Fruit fly (Drosophila melanogaster) whole organism, embryonic: ENCODE measurements around the gene CG12998.

Source experiments
- CG10654 ChIP-seq: fragments of 200-800 bp; sonication (Bioruptor generic); optimal IDR thresholded peaks from 2 replicates; lab custom pipeline; 2016; ENCODE audit warnings: missing biosample characterization, missing genetic modification characterization
- CG11085 ChIP-seq: fragments of 200-800 bp; sonication (Bioruptor generic); IDR thresholded peaks from 2 replicates; pipeline ENCODE4 v1.3.6; 2022; ENCODE audit warnings: missing biosample characterization, missing genetic modification characterization
- CG11093 ChIP-seq: fragments of 200-800 bp; sonication (Bioruptor generic); IDR thresholded peaks from 3 replicates; pipeline ENCODE4 v1.3.6; 2022; ENCODE audit warnings: missing biosample characterization, missing genetic modification characterization
- CG13424 ChIP-seq: fragments of 200-800 bp; sonication (Bioruptor generic); optimal IDR thresholded peaks from 2 replicates; lab custom pipeline; 2019; ENCODE audit warnings: missing biosample characterization, mild to moderate bottlenecking, missing genetic modification characterization, moderate library complexity
- CG13624 ChIP-seq: fragments of 200-800 bp; sonication (Bioruptor generic); optimal IDR thresholded peaks from 2 replicates; lab custom pipeline; 2016; ENCODE audit warnings: missing biosample characterization, missing genetic modification characterization
- CG17359 ChIP-seq: fragments of 200-800 bp; sonication (Bioruptor generic); optimal IDR thresholded peaks from 3 replicates; lab custom pipeline; 2018; ENCODE audit warnings: missing biosample characterization, mild to moderate bottlenecking, missing genetic modification characterization, moderate library complexity
- CG17361 ChIP-seq: fragments of 200-800 bp; sonication (Bioruptor generic); IDR thresholded peaks from 3 replicates; pipeline ENCODE4 v1.3.6; 2022; ENCODE audit warnings: missing biosample characterization, missing genetic modification characterization
- CG17568 ChIP-seq: fragments of 200-800 bp; sonication (Bioruptor generic); optimal IDR thresholded peaks from 2 replicates; lab custom pipeline; 2018; ENCODE audit warnings: missing biosample characterization, mild to moderate bottlenecking, missing genetic modification characterization, moderate library complexity
- CG17802 ChIP-seq: fragments of 200-800 bp; sonication (Bioruptor generic); optimal IDR thresholded peaks from 2 replicates; lab custom pipeline; 2018; ENCODE audit warnings: missing biosample characterization, mild to moderate bottlenecking, missing genetic modification characterization, moderate library complexity
- CG3065 ChIP-seq: fragments of 200-800 bp; sonication (Bioruptor generic); optimal IDR thresholded peaks from 2 replicates; lab custom pipeline; 2016; ENCODE audit warnings: missing biosample characterization, missing genetic modification characterization
- CG3847 ChIP-seq: fragments of 200-800 bp; sonication (Bioruptor generic); IDR thresholded peaks from 2 replicates; pipeline ENCODE4 v1.3.6; 2022; ENCODE audit warnings: missing biosample characterization, missing genetic modification characterization
- CG4424 ChIP-seq: fragments of 200-800 bp; sonication (Bioruptor generic); optimal IDR thresholded peaks from 3 replicates; lab custom pipeline; 2016; ENCODE audit warnings: missing biosample characterization, missing genetic modification characterization
- CG4617 ChIP-seq: fragments of 200-800 bp; sonication (Bioruptor generic); optimal IDR thresholded peaks from 3 replicates; lab custom pipeline; 2016; ENCODE audit warnings: missing biosample characterization, missing genetic modification characterization, borderline replicate concordance
- CG6654 ChIP-seq: fragments of 200-800 bp; sonication (Bioruptor generic); optimal IDR thresholded peaks from 2 replicates; lab custom pipeline; 2017; ENCODE audit warnings: missing biosample characterization, mild to moderate bottlenecking, missing genetic modification characterization
- CG6791 ChIP-seq: fragments of 200-800 bp; sonication (Bioruptor generic); IDR thresholded peaks from 3 replicates; pipeline ENCODE4 v1.3.6; 2022; ENCODE audit warnings: missing biosample characterization, missing genetic modification characterization; ENCODE audit not compliant: partially characterized antibody
- CG7357 ChIP-seq: fragments of 200-800 bp; sonication (Bioruptor generic); IDR thresholded peaks from 3 replicates; pipeline ENCODE4 v1.3.6; 2022; ENCODE audit warnings: missing biosample characterization, missing genetic modification characterization
- CG7786 ChIP-seq: fragments of 200-800 bp; sonication (Bioruptor generic); optimal IDR thresholded peaks from 2 replicates; lab custom pipeline; 2016; ENCODE audit warnings: missing biosample characterization, missing genetic modification characterization
- CG7963 ChIP-seq: fragments of 200-800 bp; sonication (Bioruptor generic); IDR thresholded peaks from 3 replicates; pipeline ENCODE4 v1.3.6; 2022; ENCODE audit warnings: missing biosample characterization, missing genetic modification characterization; ENCODE audit not compliant: partially characterized antibody
- CG8290 ChIP-seq, 3 experiments: fragments of 200-800 bp; sonication (Bioruptor generic); optimal IDR thresholded peaks; 2 replicates each; lab custom pipeline; 2016 to 2019; ENCODE audit warnings: missing biosample characterization in 3 of 3, missing genetic modification characterization in 3 of 3, mild to moderate bottlenecking in 2 of 3, moderate library complexity in 1 of 3
- CG9215 ChIP-seq: fragments of 200-800 bp; sonication (Bioruptor generic); IDR thresholded peaks from 2 replicates; pipeline ENCODE4 v1.3.6; 2022; ENCODE audit warnings: missing biosample characterization, missing genetic modification characterization
- Doc2 ChIP-seq: fragments of 200-800 bp; sonication (Bioruptor generic); IDR thresholded peaks from 2 replicates; pipeline ENCODE4 v1.3.6; 2022; ENCODE audit warnings: missing biosample characterization, missing genetic modification characterization
- E2f2 ChIP-seq: fragments of 200-800 bp; sonication (Bioruptor generic); IDR thresholded peaks from 2 replicates; pipeline ENCODE4 v1.3.6; 2022; ENCODE audit warnings: missing biosample characterization, missing genetic modification characterization
- Ets97D ChIP-seq: fragments of 200-800 bp; sonication (Bioruptor generic); optimal IDR thresholded peaks from 3 replicates; lab custom pipeline; 2016; ENCODE audit warnings: missing biosample characterization, missing genetic modification characterization
- Fer1 ChIP-seq: fragments of 200-800 bp; sonication (Bioruptor generic); optimal IDR thresholded peaks from 2 replicates; lab custom pipeline; 2017; ENCODE audit warnings: missing biosample characterization, mild to moderate bottlenecking, missing genetic modification characterization
- HmgD ChIP-seq: fragments of 200-800 bp; sonication (Bioruptor generic); optimal IDR thresholded peaks from 3 replicates; lab custom pipeline; 2016; ENCODE audit warnings: missing biosample characterization, missing genetic modification characterization
- HmgZ ChIP-seq: fragments of 200-800 bp; sonication (Bioruptor generic); optimal IDR thresholded peaks from 2 replicates; lab custom pipeline; 2018; ENCODE audit warnings: missing biosample characterization, mild to moderate bottlenecking, missing genetic modification characterization
- MESR4 ChIP-seq: fragments of 200-800 bp; sonication (Bioruptor generic); optimal IDR thresholded peaks from 2 replicates; lab custom pipeline; 2018; ENCODE audit warnings: missing biosample characterization, mild to moderate bottlenecking, missing genetic modification characterization, moderate library complexity
- Myb ChIP-seq: fragments of 200-800 bp; sonication (Bioruptor generic); optimal IDR thresholded peaks from 2 replicates; lab custom pipeline; 2016; ENCODE audit warnings: missing biosample characterization, missing genetic modification characterization
- NK7.1 ChIP-seq: fragments of 200-800 bp; sonication (Bioruptor generic); optimal IDR thresholded peaks from 3 replicates; lab custom pipeline; 2016; ENCODE audit warnings: missing biosample characterization, missing genetic modification characterization
- Nf-YC ChIP-seq: fragments of 200-800 bp; optimal IDR thresholded peaks from 3 replicates; lab custom pipeline; 2019; ENCODE audit warnings: missing biosample characterization, mild to moderate bottlenecking, missing genetic modification characterization, moderate library complexity
- Ptx1 ChIP-seq: fragments of 200-800 bp; sonication (Bioruptor generic); IDR thresholded peaks from 2 replicates; pipeline ENCODE4 v1.3.6; 2022; ENCODE audit warnings: missing biosample characterization, missing genetic modification characterization
- Scr ChIP-seq: fragments of 200-800 bp; sonication (Bioruptor generic); IDR thresholded peaks from 2 replicates; pipeline ENCODE4 v1.3.6; 2022; ENCODE audit warnings: missing biosample characterization, missing genetic modification characterization; ENCODE audit not compliant: partially characterized antibody
- Ssrp ChIP-seq: fragments of 200-800 bp; sonication (Bioruptor generic); optimal IDR thresholded peaks from 2 replicates; lab custom pipeline; 2018; ENCODE audit warnings: missing biosample characterization, mild to moderate bottlenecking, missing genetic modification characterization, moderate library complexity
- aop ChIP-seq: fragments of 200-800 bp; sonication (Bioruptor generic); IDR thresholded peaks from 2 replicates; pipeline ENCODE4 v1.3.6; 2022; ENCODE audit warnings: missing biosample characterization, missing genetic modification characterization
- bbx ChIP-seq: fragments of 200-800 bp; sonication (Bioruptor generic); IDR thresholded peaks from 2 replicates; pipeline ENCODE4 v1.3.6; 2022; ENCODE audit warnings: missing biosample characterization, missing genetic modification characterization; ENCODE audit not compliant: partially characterized antibody
- br ChIP-seq: fragments of >200 bp; optimal IDR thresholded peaks from 2 replicates; lab custom pipeline; 2017
- cad ChIP-seq: fragments of >200 bp; optimal IDR thresholded peaks from 2 replicates; lab custom pipeline; 2017; ENCODE audit warnings: missing biosample characterization, missing genetic modification characterization
- croc ChIP-seq: fragments of 200-800 bp; sonication (Bioruptor generic); conservative IDR thresholded peaks from 3 replicates; pipeline ENCODE4 v1.3.6; 2022; ENCODE audit warnings: missing biosample characterization, missing genetic modification characterization
- dm ChIP-seq: fragments of 200-800 bp; sonication (Bioruptor generic); optimal IDR thresholded peaks from 3 replicates; lab custom pipeline; 2016; ENCODE audit warnings: missing biosample characterization, missing genetic modification characterization
- gcm ChIP-seq: fragments of 200-800 bp; sonication (Bioruptor generic); optimal IDR thresholded peaks from 2 replicates; lab custom pipeline; 2019; ENCODE audit warnings: missing biosample characterization, mild to moderate bottlenecking, missing genetic modification characterization, moderate library complexity
- ind ChIP-seq: fragments of 200-800 bp; sonication (Bioruptor generic); optimal IDR thresholded peaks from 3 replicates; lab custom pipeline; 2016; ENCODE audit warnings: missing biosample characterization, missing genetic modification characterization
- maf-S ChIP-seq: fragments of 200-800 bp; sonication (Bioruptor generic); optimal IDR thresholded peaks from 2 replicates; lab custom pipeline; 2016; ENCODE audit warnings: missing biosample characterization, missing genetic modification characterization
- prd ChIP-seq, 3 experiments: fragments of >200 bp in 2 of 3; fragments of 200-800 bp in 1 of 3; sonication (Bioruptor generic) in 1 of 3; optimal IDR thresholded peaks in 2 of 3; IDR thresholded peaks in 1 of 3; 2 replicates in 2 of 3; 3 replicates in 1 of 3; pipeline versions ENCODE4 v1.3.6 to Lab custom; 2017 to 2022; ENCODE audit warnings: missing biosample characterization in 1 of 3, missing genetic modification characterization in 1 of 3
- pros ChIP-seq: fragments of 200-800 bp; sonication (Bioruptor generic); optimal IDR thresholded peaks from 3 replicates; lab custom pipeline; 2019; ENCODE audit warnings: missing biosample characterization, mild to moderate bottlenecking, missing genetic modification characterization, moderate library complexity
- repo ChIP-seq: fragments of 200-800 bp; sonication (Bioruptor generic); optimal IDR thresholded peaks from 2 replicates; lab custom pipeline; 2016; ENCODE audit warnings: missing biosample characterization, missing genetic modification characterization
- scrt ChIP-seq: fragments of 200-800 bp; sonication (Bioruptor generic); optimal IDR thresholded peaks from 2 replicates; lab custom pipeline; 2018; ENCODE audit warnings: missing biosample characterization, mild to moderate bottlenecking, missing genetic modification characterization, moderate library complexity
- seq ChIP-seq: fragments of 200-800 bp; sonication (Bioruptor generic); IDR thresholded peaks from 2 replicates; pipeline ENCODE4 v1.3.6; 2022; ENCODE audit warnings: missing biosample characterization, missing genetic modification characterization
- tna ChIP-seq: fragments of 200-800 bp; sonication (Bioruptor generic); IDR thresholded peaks from 2 replicates; pipeline ENCODE4 v1.3.6; 2022; ENCODE audit warnings: missing biosample characterization, missing genetic modification characterization; ENCODE audit not compliant: partially characterized antibody
- tx ChIP-seq: fragments of 200-800 bp; sonication (Bioruptor generic); optimal IDR thresholded peaks from 2 replicates; lab custom pipeline; 2016; ENCODE audit warnings: missing biosample characterization, missing genetic modification characterization
- wor ChIP-seq: fragments of 200-800 bp; sonication (Bioruptor generic); IDR thresholded peaks from 2 replicates; pipeline ENCODE4 v1.3.6; 2022; ENCODE audit warnings: missing biosample characterization, missing genetic modification characterization
- zfh1 ChIP-seq: fragments of 200-800 bp; sonication (Bioruptor generic); IDR thresholded peaks from 3 replicates; pipeline ENCODE4 v1.3.6; 2022; ENCODE audit warnings: missing biosample characterization, missing genetic modification characterization

The CG12998 gene

DNA sequence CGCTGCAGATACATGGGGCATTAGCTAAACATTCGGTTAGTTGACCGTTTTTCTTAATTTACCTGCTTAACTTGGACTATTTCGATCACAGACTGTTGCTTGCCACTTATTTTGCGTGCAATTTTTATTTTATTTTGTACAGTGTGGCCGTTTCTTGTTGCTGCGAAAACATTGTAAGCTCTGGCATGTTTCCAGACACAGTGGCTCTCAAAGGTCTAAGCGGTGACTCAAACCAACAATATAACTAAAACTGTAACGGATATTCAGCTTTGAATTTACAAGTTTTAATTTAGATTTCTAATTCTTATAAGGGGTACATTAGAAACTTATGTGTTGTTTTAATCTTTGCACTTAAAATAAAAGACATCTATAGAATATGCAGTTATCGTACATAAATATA, 30.9 kb downstream of the CG12998 start, which contains the start of gene CG8675 (continued):
- no peak for TF ChIP-seq scrt (GFP tag; lab: Kevin White, UChicago)
- TF ChIP-seq CG10654 (GFP tag; lab: Kevin White, UChicago): no peak
- no peak for TF ChIP-seq NK7.1
- peak; percentile 99 for TF ChIP-seq Myb (GFP tag; lab: Kevin White, UChicago)
- TF ChIP-seq CG6791 (GFP tag; lab: Robert Waterston, UW): 0 out of 3 replicates have a peak, but pooled peaks have one; percentile 41
- TF ChIP-seq Ssrp (tag; lab: Kevin White, UChicago): no peak
- TF ChIP-seq CG6654 (GFP tag; lab: Kevin White, UChicago): peak; percentile 99
- TF ChIP-seq CG17359: no peak
- TF ChIP-seq CG17568 (GFP tag; lab: Kevin White, UChicago): no peak
- no peak for TF ChIP-seq prd (optimal IDR thresholded peaks at IDR 0.05; lab: Kevin White, UChicago)
- no peak for TF ChIP-seq prd (GFP tag; IDR thresholded peaks at IDR 0.05; lab: Robert Waterston, UW)
- no peak for TF ChIP-seq CG11085
- TF ChIP-seq croc: no peak
- TF ChIP-seq MESR4: peak; percentile 52
- no peak for TF ChIP-seq bbx
- no peak for TF ChIP-seq Doc2
- no peak for TF ChIP-seq aop (GFP tag; lab: Robert Waterston, UW)
- no peak for TF ChIP-seq ind (GFP tag; lab: Kevin White, UChicago)
- peak; percentile 32 for TF ChIP-seq Ets97D (GFP tag; lab: Kevin White, UChicago)
- TF ChIP-seq repo (GFP tag; lab: Kevin White, UChicago): no peak
- no peak for TF ChIP-seq Fer1 (GFP tag; lab: Kevin White, UChicago)
- TF ChIP-seq CG7786 (GFP tag; lab: Kevin White, UChicago): no peak
- TF ChIP-seq tna (GFP tag; lab: Robert Waterston, UW): no peak
- no peak for TF ChIP-seq br
- no peak for TF ChIP-seq CG13424 (tag; lab: Kevin White, UChicago)
- TF ChIP-seq CG11093 (GFP tag; lab: Robert Waterston, UW): no peak
- no peak for TF ChIP-seq HmgD (GFP tag; lab: Kevin White, UChicago)
- no peak for TF ChIP-seq CG9215 (GFP tag; lab: Robert Waterston, UW)
- TF ChIP-seq Scr (GFP tag; lab: Robert Waterston, UW): 0 out of 2 replicates have a peak, but pooled peaks have one; percentile 27
- no peak for TF ChIP-seq pros
- TF ChIP-seq CG3847 (GFP tag; lab: Robert Waterston, UW): 0 out of 2 replicates have a peak, but pooled peaks have one; percentile 24
- no peak for TF ChIP-seq zfh1 (GFP tag; lab: Robert Waterston, UW)
- no peak for TF ChIP-seq CG17361
- TF ChIP-seq CG7357 (GFP tag; lab: Robert Waterston, UW): no peak
- no peak for TF ChIP-seq CG17802 (tag; lab: Kevin White, UChicago)
- TF ChIP-seq CG13624 (GFP tag; lab: Kevin White, UChicago): peak; percentile 29
- TF ChIP-seq CG4617 (GFP tag; lab: Kevin White, UChicago): peak; percentile 65
- TF ChIP-seq dm (GFP tag; lab: Kevin White, UChicago): peak; percentile 67
- TF ChIP-seq Nf-YC: no peak
- no peak for TF ChIP-seq seq (GFP tag; lab: Robert Waterston, UW)
- peak; percentile 40 for TF ChIP-seq HmgZ (tag; lab: Kevin White, UChicago)
- no peak for TF ChIP-seq maf-S (GFP tag; lab: Kevin White, UChicago)
- peak; percentile 31; the same call in 1 of the 2 replicates for TF ChIP-seq E2f2 (GFP tag; lab: Robert Waterston, UW)
- no peak for TF ChIP-seq gcm (GFP tag; lab: Kevin White, UChicago)
- TF ChIP-seq CG3065 (GFP tag; lab: Kevin White, UChicago): no peak
- no peak for TF ChIP-seq CG4424 (GFP tag; lab: Kevin White, UChicago)
- TF ChIP-seq tx: no peak
- no peak for TF ChIP-seq Ptx1 (GFP tag; lab: Robert Waterston, UW)
- no peak for TF ChIP-seq CG7963 (GFP tag; lab: Robert Waterston, UW)
- peak; percentile 81 for TF ChIP-seq cad
- no peak for TF ChIP-seq CG8290 (GFP tag; optimal IDR thresholded peaks at IDR 0.05; lab: Kevin White, UChicago)
- TF ChIP-seq CG8290 (tag; optimal IDR thresholded peaks at IDR 0.05; lab: Kevin White, UChicago): peak in 1 of 2 experiments; percentile 48
- no peak for TF ChIP-seq wor (GFP tag; lab: Robert Waterston, UW)
